Worm (Caenorhabditis elegans) whole organism, L1 larva: ENCODE results near the gene phf-31.

Experiments
- aly-2 ChIP-seq: fragments of 150-350 bp; optimal IDR thresholded peaks from 2 replicates; lab custom pipeline; 2014; ENCODE audit warnings: missing biosample characterization, missing genetic modification characterization
- ama-1 ChIP-seq: fragments of 150-350 bp; optimal IDR thresholded peaks from 2 replicates; lab custom pipeline; 2014
- ces-1 ChIP-seq: fragments of 150-350 bp; optimal IDR thresholded peaks from 2 replicates; lab custom pipeline; 2014; ENCODE audit warnings: missing biosample characterization, missing genetic modification reagents, missing genetic modification characterization
- hlh-17 ChIP-seq: fragments of 200-800 bp; sonication (Bioruptor generic); optimal IDR thresholded peaks from 2 replicates; lab custom pipeline; 2018; ENCODE audit warnings: missing genetic modification characterization, mild to moderate bottlenecking, missing compliant biosample characterization, moderate library complexity, borderline replicate concordance
- ztf-11 ChIP-seq, 2 experiments: sonication (generic microtip); optimal IDR thresholded peaks; 2 replicates each; lab custom pipeline; 2016 to 2017; ENCODE audit warnings: missing genetic modification characterization in 2 of 2, missing biosample characterization in 1 of 2, missing compliant biosample characterization in 1 of 2

ce11 chrX:10656604-10657003, 25.2 kb upstream of the phf-31 start:
- TF ChIP-seq ztf-11 (tag; optimal IDR thresholded peaks at IDR 0.05; lab: Kevin White, UChicago), result no peak
- TF ChIP-seq ces-1 (GFP tag; lab: Kevin White, UChicago), result no peak
- TF ChIP-seq aly-2 (tag; lab: Kevin White, UChicago), result no peak
- no peak for TF ChIP-seq hlh-17 (GFP tag; lab: Kevin White, UChicago)
- TF ChIP-seq ama-1 (lab: Kevin White, UChicago), result no peak
